Fruit fly (Drosophila melanogaster) whole organism, wandering third instar larva: ENCODE measurements around the gene Ugt37D1.

Experiments
- Abd-B ChIP-seq: fragments of >200 bp; optimal IDR thresholded peaks from 2 replicates; lab custom pipeline; 2017; ENCODE audit warnings: missing biosample characterization, missing genetic modification characterization
- CG32264 ChIP-seq: fragments of 200-800 bp; sonication (Bioruptor generic); optimal IDR thresholded peaks from 2 replicates; lab custom pipeline; 2016; ENCODE audit warnings: missing biosample characterization, missing genetic modification characterization
- CG9705 ChIP-seq: fragments of 200-800 bp; sonication (Bioruptor generic); optimal IDR thresholded peaks from 2 replicates; lab custom pipeline; 2018; ENCODE audit warnings: missing biosample characterization, mild to moderate bottlenecking, missing genetic modification characterization
- CrebA ChIP-seq: fragments of 200-800 bp; sonication (Bioruptor generic); optimal IDR thresholded peaks from 2 replicates; lab custom pipeline; 2016; ENCODE audit warnings: missing biosample characterization, mild to moderate bottlenecking, missing genetic modification characterization, borderline replicate concordance
- Dfd ChIP-seq: fragments of >200 bp; optimal IDR thresholded peaks from 2 replicates; lab custom pipeline; 2017; ENCODE audit warnings: missing biosample characterization, missing genetic modification characterization
- Dif ChIP-seq: fragments of 200-275, 200-300 bp; sonication (Bioruptor generic); optimal IDR thresholded peaks from 2 replicates; lab custom pipeline; 2018; ENCODE audit warnings: missing biosample characterization, missing genetic modification characterization; ENCODE audit not compliant: partially characterized antibody
- GATAd ChIP-seq: sonication (Bioruptor generic); optimal IDR thresholded peaks from 2 replicates; lab custom pipeline; 2016; ENCODE audit warnings: missing biosample characterization, missing genetic modification characterization
- HLH106 ChIP-seq: fragments of 200-800 bp; optimal IDR thresholded peaks from 3 replicates; lab custom pipeline; 2019; ENCODE audit warnings: missing biosample characterization, mild to moderate bottlenecking, missing genetic modification characterization, moderate library complexity
- Jra ChIP-seq: sonication (Bioruptor generic); optimal IDR thresholded peaks from 2 replicates; lab custom pipeline; 2016; ENCODE audit warnings: missing biosample characterization, missing genetic modification characterization
- Mio ChIP-seq: sonication (Bioruptor generic); optimal IDR thresholded peaks from 2 replicates; lab custom pipeline; 2016; ENCODE audit warnings: missing biosample characterization, missing genetic modification characterization
- Myc ChIP-seq: fragments of >200 bp; optimal IDR thresholded peaks from 2 replicates; lab custom pipeline; 2017
- OdsH ChIP-seq: fragments of 200-800 bp; sonication (Bioruptor generic); optimal IDR thresholded peaks from 2 replicates; lab custom pipeline; 2016; ENCODE audit warnings: missing biosample characterization, mild to moderate bottlenecking, missing genetic modification characterization
- Rel ChIP-seq, 2 experiments: fragments of 200-800 bp; sonication (Bioruptor generic) in 1 of 2; optimal IDR thresholded peaks; 2 replicates in 1 of 2; 3 replicates in 1 of 2; lab custom pipeline; 2016 to 2019; ENCODE audit warnings: mild to moderate bottlenecking in 2 of 2, missing biosample characterization in 2 of 2, missing genetic modification characterization in 2 of 2, moderate library complexity in 1 of 2
- Vsx2 ChIP-seq: fragments of 200-300, 225-300 bp; sonication (Bioruptor generic); optimal IDR thresholded peaks from 2 replicates; lab custom pipeline; 2018; ENCODE audit warnings: missing biosample characterization, missing genetic modification characterization; ENCODE audit not compliant: partially characterized antibody
- br ChIP-seq: fragments of 200-800 bp; sonication (Bioruptor generic); optimal IDR thresholded peaks from 2 replicates; lab custom pipeline; 2016; ENCODE audit warnings: missing biosample characterization, missing genetic modification characterization
- brk ChIP-seq: fragments of 200-800 bp; sonication (Bioruptor generic); optimal IDR thresholded peaks from 2 replicates; lab custom pipeline; 2016; ENCODE audit warnings: missing biosample characterization, mild to moderate bottlenecking, missing genetic modification characterization
- dl ChIP-seq, 2 experiments: fragments of 175-275, 200-275 bp in 1 of 2; fragments of 200-275 bp in 1 of 2; sonication (Bioruptor generic); optimal IDR thresholded peaks; lab custom pipeline; 2018; ENCODE audit warnings: mild to moderate bottlenecking in 2 of 2, missing biosample characterization in 2 of 2, missing genetic modification characterization in 2 of 2, moderate library complexity in 2 of 2; ENCODE audit not compliant: partially characterized antibody in 2 of 2, insufficient read depth in 1 of 2
- dmrt93B ChIP-seq: fragments of 200-800 bp; sonication (Bioruptor generic); optimal IDR thresholded peaks from 2 replicates; lab custom pipeline; 2018; ENCODE audit warnings: missing biosample characterization, mild to moderate bottlenecking, missing genetic modification characterization
- dsf ChIP-seq: sonication (Bioruptor generic); optimal IDR thresholded peaks from 2 replicates; lab custom pipeline; 2016; ENCODE audit warnings: missing biosample characterization, missing genetic modification characterization, borderline replicate concordance
- ey ChIP-seq: fragments of 200-800 bp; sonication (Bioruptor generic); optimal IDR thresholded peaks from 2 replicates; lab custom pipeline; 2016; ENCODE audit warnings: missing biosample characterization, missing genetic modification characterization
- foxo ChIP-seq, 2 experiments: fragments of 200-800 bp; sonication (Bioruptor generic); optimal IDR thresholded peaks; 2 replicates in 1 of 2; 3 replicates in 1 of 2; lab custom pipeline; 2016 to 2017; ENCODE audit warnings: missing biosample characterization in 2 of 2, missing genetic modification characterization in 2 of 2
- fru ChIP-seq: fragments of 200-800 bp; sonication (Bioruptor generic); optimal IDR thresholded peaks from 3 replicates; lab custom pipeline; 2016; ENCODE audit warnings: missing biosample characterization, mild to moderate bottlenecking, missing genetic modification characterization
- h ChIP-seq: fragments of 200-800 bp; sonication (Bioruptor generic); optimal IDR thresholded peaks from 3 replicates; lab custom pipeline; 2016; ENCODE audit warnings: missing biosample characterization, mild to moderate bottlenecking, missing genetic modification characterization
- pan ChIP-seq: fragments of >200 bp; optimal IDR thresholded peaks from 2 replicates; lab custom pipeline; 2017
- psq ChIP-seq: fragments of 200-800 bp; sonication (Bioruptor generic); optimal IDR thresholded peaks from 3 replicates; lab custom pipeline; 2017; ENCODE audit warnings: missing biosample characterization, mild to moderate bottlenecking, missing genetic modification characterization, moderate library complexity
- rgr ChIP-seq: fragments of 200-800 bp; sonication (Bioruptor generic); optimal IDR thresholded peaks from 3 replicates; lab custom pipeline; 2016; ENCODE audit warnings: missing biosample characterization, mild to moderate bottlenecking, missing genetic modification characterization
- sage ChIP-seq: fragments of 200-800 bp; sonication (Bioruptor generic); optimal IDR thresholded peaks from 2 replicates; lab custom pipeline; 2016; ENCODE audit warnings: missing biosample characterization, mild to moderate bottlenecking, missing genetic modification characterization
- tai ChIP-seq: sonication (Bioruptor generic); optimal IDR thresholded peaks from 2 replicates; lab custom pipeline; 2016; ENCODE audit warnings: missing biosample characterization, missing genetic modification characterization
- usp ChIP-seq: fragments of >200 bp; optimal IDR thresholded peaks from 2 replicates; lab custom pipeline; 2017; ENCODE audit warnings: missing biosample characterization, missing genetic modification characterization
- woc ChIP-seq: sonication (Bioruptor generic); optimal IDR thresholded peaks from 2 replicates; lab custom pipeline; 2016; ENCODE audit warnings: missing biosample characterization, mild to moderate bottlenecking, missing genetic modification characterization

The Ugt37D1 gene

DNA sequence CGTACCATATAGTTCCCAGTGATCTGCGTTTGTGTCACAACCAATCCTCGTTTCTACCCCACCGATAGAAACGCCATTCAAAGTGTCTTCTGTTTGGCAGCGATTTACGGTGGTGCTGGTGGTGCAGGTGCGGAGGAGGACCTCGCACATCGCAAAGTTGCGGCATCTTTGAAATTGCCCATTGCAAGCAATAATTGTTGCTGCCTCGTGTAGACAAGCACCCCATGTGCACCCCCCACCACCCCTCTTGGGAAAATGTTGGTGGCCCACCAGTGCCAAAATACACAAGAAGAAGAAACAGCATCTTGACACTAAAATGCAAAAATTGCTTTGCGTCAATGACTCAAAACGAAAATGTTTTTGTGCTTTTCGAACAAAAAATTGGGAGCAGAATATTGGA is 34.3 kb upstream of the Ugt37D1 start:
- TF ChIP-seq h (no peak), Rel (GFP tag; optimal IDR thresholded peaks at IDR 0.05; lab: Kevin White, UChicago) (no peak), Rel (tag; optimal IDR thresholded peaks at IDR 0.05; lab: Kevin White, UChicago) (no peak), Myc (lab: Kevin White, UChicago) (no peak), rgr (no peak), ey (GFP tag; lab: Kevin White, UChicago) (no peak), Mio (GFP tag; lab: Kevin White, UChicago) (no peak), brk (GFP tag; lab: Kevin White, UChicago) (no peak), HLH106 (tag; lab: Kevin White, UChicago) (no peak), sage (no peak), usp (GFP tag; lab: Kevin White, UChicago) (no peak), foxo (GFP tag; optimal IDR thresholded peaks at IDR 0.05; lab: Kevin White, UChicago) (no peak), Vsx2 (GFP tag; lab: Kevin White, UChicago) (no peak), dsf (GFP tag; lab: Kevin White, UChicago) (no peak), CG9705 (GFP tag; lab: Kevin White, UChicago) (no peak), CG32264 (GFP tag; lab: Kevin White, UChicago) (no peak)
- TF ChIP-seq, all 38 proteins: peak for 0

DNA sequence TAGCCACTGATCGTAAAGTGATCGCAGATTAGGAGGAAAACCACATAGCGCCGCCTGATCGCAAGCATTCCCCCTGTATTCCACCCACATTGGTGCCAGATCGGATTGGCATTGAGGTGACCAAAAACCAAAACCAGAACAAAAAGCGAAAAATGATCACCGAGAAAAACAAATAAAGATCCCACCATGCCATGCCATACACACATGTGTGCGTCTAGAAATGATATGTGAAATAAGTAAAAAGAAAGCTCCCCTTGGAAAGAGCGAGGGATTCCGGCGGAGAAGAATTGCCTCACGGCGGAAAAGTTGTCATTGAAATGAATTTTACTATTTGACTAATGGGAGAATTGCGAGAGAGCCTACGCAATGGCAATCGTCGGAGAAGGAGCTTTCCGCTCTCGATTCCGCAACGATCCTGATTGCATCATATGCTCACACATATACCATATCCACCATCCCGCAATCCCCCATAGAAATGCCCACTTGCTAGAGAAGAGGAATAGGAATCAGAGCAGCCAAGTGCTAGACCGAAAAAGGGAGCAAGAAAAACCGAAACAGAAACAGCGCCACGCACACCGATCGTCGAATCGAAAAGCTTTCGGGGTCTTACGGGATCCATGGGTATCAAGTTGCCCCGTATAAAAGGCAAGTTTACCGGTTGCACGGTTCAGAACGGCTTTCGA is 32.6 kb upstream of the Ugt37D1 start, which contains the start of gene Mhc:
Gene Mhc, plus strand, starts transcription at position 497 of the 683 bp plus-strand sequence.
- TF ChIP-seq psq (no peak), woc (GFP tag; lab: Kevin White, UChicago) (no peak), foxo (GFP tag; optimal IDR thresholded peaks at IDR 0.05; lab: Kevin White, UChicago) (no peak), dl (GFP tag; optimal IDR thresholded peaks at IDR 0.05; lab: Kevin White, UChicago; ENCODE audit: insufficient read depth in 1 of 2, partially characterized antibody in 2 of 2) (no peak), fru (GFP tag; lab: Kevin White, UChicago) (no peak), ey (GFP tag; lab: Kevin White, UChicago) (no peak), h (no peak), Dif (GFP tag; lab: Kevin White, UChicago) (no peak), Myc (lab: Kevin White, UChicago) (no peak), rgr (no peak)

DNA sequence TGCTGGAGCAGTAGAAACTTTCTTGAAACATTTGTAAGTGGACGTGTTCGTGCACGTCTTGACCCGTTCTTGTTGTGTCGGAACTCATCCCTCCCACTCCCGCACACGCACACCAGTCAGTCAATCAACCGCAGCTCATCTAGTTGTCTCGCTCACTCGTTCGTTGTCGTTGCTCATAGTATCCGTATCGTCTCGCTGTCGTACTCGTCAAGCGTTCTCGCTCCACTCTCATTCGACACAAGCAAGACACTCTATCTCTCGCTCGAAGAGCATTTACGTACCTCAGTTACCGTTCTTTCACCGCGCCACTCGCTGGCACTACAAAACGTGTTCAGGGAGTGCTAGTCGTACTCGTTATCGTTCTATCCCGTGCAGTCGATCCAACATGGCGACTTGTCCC is 11.3 kb upstream of the Ugt37D1 start:
- no peak for TF ChIP-seq Mio (GFP tag; lab: Kevin White, UChicago)
- TF ChIP-seq dmrt93B (GFP tag; lab: Kevin White, UChicago): no peak
- no peak for TF ChIP-seq Abd-B
- TF ChIP-seq OdsH (GFP tag; lab: Kevin White, UChicago): no peak

DNA sequence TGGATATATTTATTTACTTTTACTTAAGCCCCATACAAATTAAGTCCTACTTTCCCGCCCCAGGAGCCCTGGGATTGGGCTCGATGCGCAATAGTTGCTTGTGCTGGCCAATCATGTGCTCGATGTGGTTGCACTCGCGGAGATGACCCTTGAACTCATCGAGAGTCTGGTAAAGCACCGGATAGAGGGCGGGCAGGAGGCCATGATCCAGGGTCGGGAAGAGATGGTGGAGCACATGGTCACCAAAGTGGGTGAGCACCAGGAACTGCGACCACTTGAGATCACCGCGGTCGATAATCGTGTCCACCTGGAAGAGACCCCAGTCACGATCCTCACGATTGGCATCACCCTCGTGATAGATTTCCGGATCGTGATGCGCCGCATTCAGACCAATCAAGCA is 9.9 kb upstream of the Ugt37D1 start:
- no peak for TF ChIP-seq brk (GFP tag; lab: Kevin White, UChicago)
- no peak for TF ChIP-seq dmrt93B (GFP tag; lab: Kevin White, UChicago)
- no peak for TF ChIP-seq rgr
- no peak for TF ChIP-seq dsf (GFP tag; lab: Kevin White, UChicago)
- TF ChIP-seq pan (lab: Kevin White, UChicago): no peak
- TF ChIP-seq Vsx2 (GFP tag; lab: Kevin White, UChicago): no peak
- TF ChIP-seq woc (GFP tag; lab: Kevin White, UChicago): no peak
- TF ChIP-seq br (GFP tag; lab: Kevin White, UChicago): no peak
- TF ChIP-seq foxo (GFP tag; optimal IDR thresholded peaks at IDR 0.05; lab: Kevin White, UChicago): no peak
- no peak for TF ChIP-seq CG32264 (GFP tag; lab: Kevin White, UChicago)
- no peak for TF ChIP-seq Dfd (GFP tag; lab: Kevin White, UChicago)
- no peak for TF ChIP-seq Jra (GFP tag; lab: Kevin White, UChicago)
- no peak for TF ChIP-seq tai (GFP tag; lab: Kevin White, UChicago)
- no peak for TF ChIP-seq GATAd (GFP tag; lab: Kevin White, UChicago)
- no peak for TF ChIP-seq Abd-B
- no peak for TF ChIP-seq ey (GFP tag; lab: Kevin White, UChicago)
- TF ChIP-seq usp (GFP tag; lab: Kevin White, UChicago): no peak
- TF ChIP-seq CrebA (GFP tag; lab: Kevin White, UChicago): no peak
- no peak for TF ChIP-seq Mio (GFP tag; lab: Kevin White, UChicago)
- no peak for TF ChIP-seq Dif (GFP tag; lab: Kevin White, UChicago)
